Worm (Caenorhabditis elegans) whole organism, L4 larva: Measurements from ENCODE around the gene ddx-35.
A peak's percentile ranks its signal among the peaks of the same experiment; 100 is the strongest.

Experiments used
- F49E8.2 ChIP-seq: sonication (generic microtip); optimal IDR thresholded peaks from 2 replicates; lab custom pipeline; 2016; ENCODE audit warnings: missing compliant biosample characterization, mild to moderate bottlenecking, missing genetic modification characterization, borderline replicate concordance
- T20F7.1 ChIP-seq: fragments of 200-800 bp; sonication (Bioruptor generic); optimal IDR thresholded peaks from 2 replicates; lab custom pipeline; 2018; ENCODE audit warnings: mild to moderate bottlenecking, missing genetic modification characterization, missing compliant biosample characterization
- aha-1 ChIP-seq: fragments of 150-350 bp; peaks from one replicate; lab custom pipeline; 2014; ENCODE audit warnings: missing biosample characterization, missing genetic modification characterization
- ama-1 ChIP-seq: fragments of 150-350 bp; optimal IDR thresholded peaks from 2 replicates; lab custom pipeline; 2014; ENCODE audit warnings: inconsistent platforms, mixed read lengths
- arid-1 ChIP-seq: fragments of 200-800 bp; sonication (Bioruptor generic); conservative IDR thresholded peaks from 2 replicates; pipeline ENCODE4 v1.3.6; 2022; ENCODE audit warnings: missing genetic modification reagents, missing genetic modification characterization, missing compliant biosample characterization
- ceh-28 ChIP-seq: fragments of 150-350 bp; optimal IDR thresholded peaks from 2 replicates; lab custom pipeline; 2014; ENCODE audit warnings: missing biosample characterization, missing genetic modification reagents, missing genetic modification characterization
- ceh-44 ChIP-seq: fragments of 200-800 bp; sonication (Bioruptor generic); IDR thresholded peaks from 2 replicates; pipeline ENCODE4 v1.3.6; 2022; ENCODE audit warnings: missing genetic modification reagents, missing genetic modification characterization, missing compliant biosample characterization
- daf-16 ChIP-seq, 3 experiments: sonication (generic microtip); optimal IDR thresholded peaks; 2 replicates each; lab custom pipeline; 2016 to 2017; ENCODE audit warnings: missing genetic modification characterization in 3 of 3, missing genetic modification reagents in 3 of 3, mild to moderate bottlenecking in 2 of 3, missing compliant biosample characterization in 2 of 3, missing biosample characterization in 1 of 3, moderate library complexity in 1 of 3
- dpl-1 ChIP-seq: fragments of 150-350 bp; optimal IDR thresholded peaks from 2 replicates; lab custom pipeline; 2014; ENCODE audit warnings: missing biosample characterization, missing genetic modification reagents, missing genetic modification characterization
- fkh-10 ChIP-seq: fragments of 150-350 bp; optimal IDR thresholded peaks from 2 replicates; lab custom pipeline; 2014; ENCODE audit warnings: missing biosample characterization, missing genetic modification reagents, missing genetic modification characterization
- gei-8 ChIP-seq: fragments of 200-800 bp; sonication (Bioruptor generic); optimal IDR thresholded peaks from 2 replicates; lab custom pipeline; 2018; ENCODE audit warnings: mild to moderate bottlenecking, missing genetic modification characterization, missing compliant biosample characterization
- hif-1 ChIP-seq, 2 experiments: sonication (generic microtip); optimal IDR thresholded peaks; 2 replicates each; lab custom pipeline; 2016 to 2017; ENCODE audit warnings: missing compliant biosample characterization in 2 of 2, missing genetic modification characterization in 2 of 2, missing genetic modification reagents in 2 of 2, missing genotype in 2 of 2, mild to moderate bottlenecking in 1 of 2
- hlh-11 ChIP-seq: fragments of 200-800 bp; sonication (Bioruptor generic); optimal IDR thresholded peaks from 2 replicates; lab custom pipeline; 2018; ENCODE audit warnings: mild to moderate bottlenecking, missing genetic modification characterization, missing compliant biosample characterization
- hlh-30 ChIP-seq: sonication (generic microtip); optimal IDR thresholded peaks from 2 replicates; lab custom pipeline; 2017; ENCODE audit warnings: antibody characterized with exemption, mild to moderate bottlenecking, missing genetic modification characterization, missing compliant biosample characterization; ENCODE audit not compliant: insufficient read depth
- hmg-1.1 ChIP-seq: fragments of 200-800 bp; sonication (Bioruptor generic); IDR thresholded peaks from 2 replicates; pipeline ENCODE4 v1.3.6; 2022; ENCODE audit warnings: missing genetic modification reagents, missing genetic modification characterization, missing compliant biosample characterization
- lin-13 ChIP-seq: fragments of 150-350 bp; optimal IDR thresholded peaks from 2 replicates; lab custom pipeline; 2014; ENCODE audit warnings: missing biosample characterization, missing genetic modification reagents, missing genetic modification characterization
- lin-38 ChIP-seq: fragments of 200-800 bp; sonication (Bioruptor generic); IDR thresholded peaks from 2 replicates; pipeline ENCODE4 v1.3.6; 2022; ENCODE audit warnings: missing genetic modification reagents, missing genetic modification characterization, missing compliant biosample characterization
- lsy-2 ChIP-seq, 2 experiments: fragments of 150-350 bp in 1 of 2; sonication (generic microtip) in 1 of 2; optimal IDR thresholded peaks; 2 replicates each; lab custom pipeline; 2014 to 2017; ENCODE audit warnings: missing biosample characterization in 2 of 2, missing genetic modification characterization in 2 of 2
- madf-9 ChIP-seq: fragments of 200-800 bp; sonication (Bioruptor generic); conservative IDR thresholded peaks from 2 replicates; pipeline ENCODE4 v1.3.6; 2022; ENCODE audit warnings: missing genetic modification reagents, missing genetic modification characterization, missing compliant biosample characterization
- mep-1 ChIP-seq: fragments of 150-350 bp; sonication (generic microtip); optimal IDR thresholded peaks from 3 replicates; lab custom pipeline; 2014; ENCODE audit warnings: missing biosample characterization, missing genetic modification characterization
- mes-2 ChIP-seq: sonication (generic microtip); optimal IDR thresholded peaks from 2 replicates; lab custom pipeline; 2016; ENCODE audit warnings: missing genotype, mild to moderate bottlenecking, missing genetic modification characterization, missing compliant biosample characterization; ENCODE audit not compliant: poor library complexity, severe bottlenecking
- mxl-3 ChIP-seq: fragments of 200-800 bp; sonication (Bioruptor generic); optimal IDR thresholded peaks from 2 replicates; lab custom pipeline; 2018; ENCODE audit warnings: mild to moderate bottlenecking, missing genetic modification characterization, missing compliant biosample characterization
- nhr-102 ChIP-seq: sonication (generic microtip); optimal IDR thresholded peaks from 2 replicates; lab custom pipeline; 2016; ENCODE audit warnings: mild to moderate bottlenecking, missing genetic modification characterization, moderate library complexity, missing compliant biosample characterization
- nhr-111 ChIP-seq: fragments of 200-800 bp; sonication (Bioruptor generic); optimal IDR thresholded peaks from 2 replicates; lab custom pipeline; 2018; ENCODE audit warnings: mild to moderate bottlenecking, missing genetic modification characterization, missing compliant biosample characterization
- nhr-237 ChIP-seq: sonication (generic microtip); optimal IDR thresholded peaks from 2 replicates; lab custom pipeline; 2017; ENCODE audit warnings: missing biosample characterization, missing genetic modification characterization
- nhr-41 ChIP-seq: fragments of 200-800 bp; sonication (Bioruptor generic); IDR thresholded peaks from 2 replicates; pipeline ENCODE4 v1.3.6; 2022; ENCODE audit warnings: missing genetic modification reagents, missing genetic modification characterization, missing compliant biosample characterization
- nhr-6 ChIP-seq: fragments of 150-350 bp; optimal IDR thresholded peaks from 2 replicates; lab custom pipeline; 2014; ENCODE audit warnings: missing biosample characterization, missing genetic modification characterization
- pha-4 ChIP-seq, 2 experiments: fragments of 150-350 bp in 1 of 2; fragments of 200-800 bp in 1 of 2; sonication (Bioruptor generic) in 1 of 2; IDR thresholded peaks in 1 of 2; optimal IDR thresholded peaks in 1 of 2; 2 replicates each; pipeline versions ENCODE4 v1.3.6 to Lab custom; 2014 to 2022; ENCODE audit warnings: missing genetic modification characterization in 2 of 2, missing genetic modification reagents in 2 of 2, missing biosample characterization in 1 of 2, missing compliant biosample characterization in 1 of 2
- saeg-2 ChIP-seq: fragments of 200-800 bp; sonication (Bioruptor generic); IDR thresholded peaks from 2 replicates; pipeline ENCODE4 v1.3.6; 2022; ENCODE audit warnings: missing genetic modification reagents, missing genetic modification characterization, missing compliant biosample characterization
- tra-1 ChIP-seq: fragments of 200-800 bp; sonication (Bioruptor generic); IDR thresholded peaks from 2 replicates; pipeline ENCODE4 v1.3.6; 2022; ENCODE audit warnings: missing genetic modification reagents, missing genetic modification characterization, missing compliant biosample characterization
- unc-62 ChIP-seq, 3 experiments: fragments of 150-350 bp in 1 of 3; sonication (generic microtip); optimal IDR thresholded peaks in 2 of 3; peaks in 1 of 3; 1 replicate in 1 of 3; 2 replicates in 2 of 3; lab custom pipeline; 2014 to 2017; ENCODE audit warnings: missing biosample characterization in 3 of 3, missing genetic modification characterization in 3 of 3, missing genetic modification reagents in 3 of 3, missing genotype in 1 of 3
- vab-7 ChIP-seq: fragments of 200-800 bp; sonication (Bioruptor generic); IDR thresholded peaks from 2 replicates; pipeline ENCODE4 v1.3.6; 2022; ENCODE audit warnings: missing genetic modification reagents, missing genetic modification characterization, missing compliant biosample characterization
- zfp-2 ChIP-seq: sonication (generic microtip); optimal IDR thresholded peaks from 2 replicates; lab custom pipeline; 2016; ENCODE audit warnings: mild to moderate bottlenecking, missing genetic modification characterization, missing compliant biosample characterization
- ztf-7 ChIP-seq: fragments of 150-350 bp; optimal IDR thresholded peaks from 2 replicates; lab custom pipeline; 2014; ENCODE audit warnings: missing biosample characterization, missing genetic modification characterization

The ddx-35 gene

DNA sequence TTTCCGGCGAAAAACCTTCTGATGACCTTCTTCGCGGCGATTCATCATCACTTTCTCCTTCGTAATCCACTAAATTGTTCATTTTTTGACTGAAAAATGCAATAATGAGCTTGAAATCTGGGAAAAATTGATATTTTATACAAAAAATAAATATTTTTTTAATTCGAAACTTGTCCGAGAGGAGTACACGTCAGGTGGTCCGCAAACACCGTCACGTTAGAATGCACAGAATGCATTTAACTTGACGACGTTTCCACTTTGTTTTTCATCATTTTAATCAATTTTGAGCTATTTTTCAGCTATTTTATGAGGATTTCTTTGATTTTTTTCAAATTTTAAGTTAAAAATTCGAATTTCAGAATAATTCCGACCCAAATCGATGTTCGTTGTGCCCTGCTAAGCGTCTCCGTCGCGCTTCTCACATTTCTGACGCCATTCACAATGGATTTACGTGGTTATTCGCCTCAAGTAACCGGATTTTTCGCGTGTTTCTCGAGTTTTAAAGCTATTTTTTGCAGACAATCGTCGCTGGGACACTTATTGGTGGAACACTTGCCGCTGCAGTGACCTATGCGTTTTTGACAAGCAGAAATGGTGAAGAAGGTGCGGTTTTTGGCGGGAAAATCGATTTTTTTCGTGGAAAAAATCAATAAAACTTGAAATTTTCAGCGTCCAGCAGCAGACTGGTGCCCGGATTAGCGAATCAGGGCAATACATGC lies 4.4 kb upstream of the ddx-35 start, which contains the start of the genes eelo-1 and Y67D2.2:
Gene eelo-1 (minus strand): TSS at position 89 of the 719 bp plus-strand sequence.
Gene Y67D2.2 (plus strand): TSS at position 360 of the 719 bp plus-strand sequence.
- TF ChIP-seq nhr-111 (GFP tag; lab: Kevin White, UChicago) (no peak), madf-9 (no peak), nhr-237 (tag; lab: Kevin White, UChicago) (no peak), hlh-30 (tag; lab: Kevin White, UChicago) (peak; percentile 23), daf-16 (GFP tag; optimal IDR thresholded peaks at IDR 0.05; lab: Kevin White, UChicago) (no peak), daf-16 (tag; optimal IDR thresholded peaks at IDR 0.05; lab: Kevin White, UChicago) (peak; percentile 18), hmg-1.1 (GFP tag; lab: Robert Waterston, UW) (0 out of 2 replicates have a peak, but pooled peaks have one; percentile 18), nhr-6 (tag; lab: Kevin White, UChicago) (no peak), ztf-7 (tag; lab: Kevin White, UChicago) (peak; percentile 36), dpl-1 (peak; percentile 77), pha-4 (GFP tag; IDR thresholded peaks at IDR 0.05; lab: Robert Waterston, UW) (no peak), pha-4 (tag; optimal IDR thresholded peaks at IDR 0.05; lab: Kevin White, UChicago) (no peak), nhr-41 (GFP tag; lab: Robert Waterston, UW) (no peak), unc-62 (GFP tag; optimal IDR thresholded peaks at IDR 0.05 in 1 of 2; lab: Kevin White, UChicago) (peak in 1 of 2 experiments; percentile 93), unc-62 (tag; optimal IDR thresholded peaks at IDR 0.05; lab: Kevin White, UChicago) (no peak), ama-1 (lab: Kevin White, UChicago) (no peak), fkh-10 (GFP tag; lab: Kevin White, UChicago) (no peak), lin-13 (GFP tag; lab: Kevin White, UChicago) (peak; percentile 13), arid-1 (GFP tag; lab: Robert Waterston, UW) (no peak), ceh-28 (no peak), aha-1 (tag; lab: Kevin White, UChicago) (peak; percentile 1), mep-1 (tag; lab: Kevin White, UChicago) (peak; percentile 53), saeg-2 (GFP tag; lab: Robert Waterston, UW) (no peak), lsy-2 (tag; optimal IDR thresholded peaks at IDR 0.05; lab: Kevin White, UChicago) (peak in 1 of 2 experiments; percentile 85), hlh-11 (tag; lab: Kevin White, UChicago) (no peak), gei-8 (GFP tag; lab: Kevin White, UChicago) (no peak), nhr-102 (tag; lab: Kevin White, UChicago) (peak; percentile 7), lin-38 (GFP tag; lab: Robert Waterston, UW) (peak; percentile 79), mes-2 (tag; lab: Kevin White, UChicago) (peak; percentile 83), vab-7 (no peak), F49E8.2 (tag; lab: Kevin White, UChicago) (no peak), hif-1 (tag; optimal IDR thresholded peaks at IDR 0.05; lab: Kevin White, UChicago) (no peak)

DNA sequence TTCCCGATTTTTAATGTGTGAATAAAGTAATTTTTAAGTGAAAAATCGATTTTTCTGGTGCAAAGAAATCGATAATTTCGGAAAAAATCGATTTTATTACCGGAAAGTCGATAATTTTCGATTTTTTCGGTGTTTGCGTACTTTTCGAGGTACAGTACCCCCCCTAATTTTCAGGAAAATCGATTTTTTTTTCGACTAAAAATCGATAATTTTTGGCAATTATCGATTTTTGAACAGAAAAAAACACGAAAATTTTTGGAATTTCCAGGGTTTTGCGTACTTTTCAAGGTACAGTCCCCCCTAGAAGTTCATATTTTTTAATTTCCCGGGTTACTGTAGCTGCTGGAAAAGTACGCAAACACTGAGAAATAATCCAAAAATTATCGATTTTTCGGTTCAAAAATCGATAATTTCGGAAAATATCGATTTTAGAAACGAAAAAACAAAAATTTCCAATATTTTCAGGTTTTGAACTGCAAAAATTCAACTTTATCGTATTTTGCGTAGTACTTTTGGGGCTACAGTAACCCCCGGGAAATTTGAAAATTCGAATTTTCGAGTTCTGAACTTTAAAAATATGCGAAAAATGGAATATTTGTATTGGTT lies 10.7 kb downstream of the ddx-35 start:
- TF ChIP-seq T20F7.1 (GFP tag; lab: Kevin White, UChicago): no peak
- TF ChIP-seq tra-1 (GFP tag; lab: Robert Waterston, UW): no peak
- no peak for TF ChIP-seq lsy-2 (tag; optimal IDR thresholded peaks at IDR 0.05; lab: Kevin White, UChicago)
- TF ChIP-seq ceh-44 (GFP tag; lab: Robert Waterston, UW): no peak
- TF ChIP-seq mxl-3: no peak
- TF ChIP-seq zfp-2 (tag; lab: Kevin White, UChicago): no peak
- peak; percentile 89 for TF ChIP-seq ceh-28
- peak; percentile 60 for TF ChIP-seq aha-1 (tag; lab: Kevin White, UChicago)
- TF ChIP-seq, all 104 proteins: peak for 2
